Fruit fly (Drosophila melanogaster): ENCODE measurements around the gene CG31140.

Gene CG31140

dm6 chr3R:23986479-23986930 lies 23.5 kb downstream of the CG31140 start, which contains the start of the genes CG13603 and CG5902 (continued):
- TF ChIP-seq CG10565 (GFP tag; optimal IDR thresholded peaks at IDR 0.05) (no peak), CG15601 (tag; optimal IDR thresholded peaks at IDR 0.05) (no peak), CG1024 (GFP tag; IDR thresholded peaks at IDR 0.05) (no peak), E2f1 (GFP tag; IDR thresholded peaks at IDR 0.05) (no peak), trem (tag; optimal IDR thresholded peaks at IDR 0.05) (peak; percentile 34), tio (GFP tag; optimal IDR thresholded peaks at IDR 0.05) (no peak), HLH54F (GFP tag; optimal IDR thresholded peaks at IDR 0.05) (peak; percentile 63), shn (GFP tag; optimal IDR thresholded peaks at IDR 0.05) (peak; percentile 47), unpg (GFP tag; optimal IDR thresholded peaks at IDR 0.05) (no peak), stwl (tag; optimal IDR thresholded peaks at IDR 0.05) (peak; percentile 91), Meics (GFP tag; optimal IDR thresholded peaks at IDR 0.05) (no peak), twi (tag; optimal IDR thresholded peaks at IDR 0.05) (no peak), CG11456 (GFP tag; IDR thresholded peaks at IDR 0.05) (peak; percentile 70; the same call in 2 of the 3 replicates), ATbp (GFP tag; optimal IDR thresholded peaks at IDR 0.05) (no peak), CG31224 (GFP tag; IDR thresholded peaks at IDR 0.05) (no peak), bcd (GFP tag; optimal IDR thresholded peaks at IDR 0.05) (no peak), CG13123 (GFP tag; optimal IDR thresholded peaks at IDR 0.05) (peak; percentile 23), exex (tag; optimal IDR thresholded peaks at IDR 0.05) (no peak), fru (optimal IDR thresholded peaks at IDR 0.05) (no peak), eyg (GFP tag; optimal IDR thresholded peaks at IDR 0.05) (no peak), GATAe (GFP tag; conservative IDR thresholded peaks at IDR 0.05) (no peak), chif (GFP tag; optimal IDR thresholded peaks at IDR 0.05) (peak in 1 of 2 experiments; percentile 35), CG12104 (GFP tag; optimal IDR thresholded peaks at IDR 0.05) (no peak), CG9797 (GFP tag; optimal IDR thresholded peaks at IDR 0.05) (peak; percentile 50), Kr (GFP tag; optimal IDR thresholded peaks at IDR 0.05) (no peak), Xrp1 (GFP tag; IDR thresholded peaks at IDR 0.05) (peak; percentile 28; the same call in 1 of the 2 replicates), CG11560 (tag; IDR thresholded peaks at IDR 0.05) (no peak), Fer2 (tag; optimal IDR thresholded peaks at IDR 0.05) (no peak), ttk (GFP tag; IDR thresholded peaks at IDR 0.05) (no peak), Nf-YA (GFP tag; IDR thresholded peaks at IDR 0.05) (no peak), CG14667 (GFP tag; IDR thresholded peaks at IDR 0.05) (no peak), CG8290 (GFP tag; optimal IDR thresholded peaks at IDR 0.05) (no peak), CG8290 (tag; optimal IDR thresholded peaks at IDR 0.05) (no peak), CG12299 (tag; optimal IDR thresholded peaks at IDR 0.05) (peak; percentile 50), CG6272 (GFP tag; IDR thresholded peaks at IDR 0.05) (0 out of 2 replicates have a peak, but pooled peaks have one; percentile 46), chm (GFP tag; IDR thresholded peaks at IDR 0.05) (0 out of 2 replicates have a peak, but pooled peaks have one; percentile 43), Stat92E (GFP tag; optimal IDR thresholded peaks at IDR 0.05) (peak in 1 of 3 experiments; percentile 47), Gug (GFP tag; IDR thresholded peaks at IDR 0.05) (peak; percentile 44; the same call in 1 of the 4 replicates), org-1 (GFP tag; optimal IDR thresholded peaks at IDR 0.05) (no peak), CG7372 (GFP tag; IDR thresholded peaks at IDR 0.05) (no peak), Tbp (GFP tag; optimal IDR thresholded peaks at IDR 0.05) (no peak), CG6765 (GFP tag; optimal IDR thresholded peaks at IDR 0.05) (no peak), pb (GFP tag; optimal IDR thresholded peaks at IDR 0.05) (peak; percentile 40), inv (GFP tag; IDR thresholded peaks at IDR 0.05; ENCODE audit: partially characterized antibody) (peak; percentile 59; the same call in 1 of the 2 replicates), CG34376 (GFP tag; optimal IDR thresholded peaks at IDR 0.05) (no peak), sens-2 (GFP tag; IDR thresholded peaks at IDR 0.05) (no peak), Chrac-16 (GFP tag; optimal IDR thresholded peaks at IDR 0.05) (peak; percentile 50), cg (GFP tag; optimal IDR thresholded peaks at IDR 0.05) (peak; percentile 59), dmrt11E (tag; optimal IDR thresholded peaks at IDR 0.05) (no peak), pzg (GFP tag; optimal IDR thresholded peaks at IDR 0.05) (peak; percentile 86), ase (GFP tag; IDR thresholded peaks at IDR 0.05) (no peak), Sry-δ (GFP tag; optimal IDR thresholded peaks at IDR 0.05) (peak; percentile 98)

Measured in whole organism, embryonic.